Fruit fly (Drosophila melanogaster): ENCODE measurements around the gene eEF1gamma.

eEF1gamma gene

DNA sequence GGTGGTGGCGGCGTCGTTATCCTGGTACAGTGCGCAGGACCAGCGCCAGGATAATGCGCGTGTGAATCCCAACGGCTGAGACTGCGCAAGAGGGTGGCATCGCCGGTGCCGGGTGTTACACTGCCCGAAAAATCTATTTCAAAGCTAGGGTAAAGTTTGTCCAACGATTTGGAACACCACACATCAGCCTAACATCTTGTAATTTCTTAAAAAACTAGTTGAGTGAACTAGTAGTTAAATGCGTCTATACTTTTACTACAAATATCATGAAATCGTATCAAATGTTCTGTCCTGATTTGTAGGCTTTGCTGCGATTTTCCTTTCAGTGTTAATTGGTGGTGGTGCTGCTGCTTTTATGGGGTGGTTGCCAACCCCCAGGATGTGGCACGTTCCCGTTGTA is 45.1 kb downstream of the eEF1gamma start:
- no peak for TF ChIP-seq Nf-YC (tag; optimal IDR thresholded peaks at IDR 0.05)
- no peak for TF ChIP-seq CG34422 (GFP tag; IDR thresholded peaks at IDR 0.05)
- peak; percentile 51 for TF ChIP-seq CG2678 (tag; optimal IDR thresholded peaks at IDR 0.05)
- TF ChIP-seq pum (GFP tag; optimal IDR thresholded peaks at IDR 0.05) = peak; percentile 20
- no peak for TF ChIP-seq CG15269 (tag; optimal IDR thresholded peaks at IDR 0.05)
- no peak for TF ChIP-seq CG7963 (GFP tag; IDR thresholded peaks at IDR 0.05; ENCODE audit: partially characterized antibody)
- TF ChIP-seq CG9215 (GFP tag; IDR thresholded peaks at IDR 0.05) = no peak
- TF ChIP-seq ac (GFP tag; optimal IDR thresholded peaks at IDR 0.05) = peak; percentile 3
- no peak for TF ChIP-seq tx (GFP tag; optimal IDR thresholded peaks at IDR 0.05)
- no peak for TF ChIP-seq schlank (tag; optimal IDR thresholded peaks at IDR 0.05)
- no peak for TF ChIP-seq CG12104 (GFP tag; optimal IDR thresholded peaks at IDR 0.05)
- no peak for TF ChIP-seq CG10147 (GFP tag; optimal IDR thresholded peaks at IDR 0.05)
- peak; percentile 19 for TF ChIP-seq CG17385 (GFP tag; optimal IDR thresholded peaks at IDR 0.05)
- peak in 1 of 3 experiments; percentile 18 for TF ChIP-seq Stat92E (GFP tag; optimal IDR thresholded peaks at IDR 0.05)
- TF ChIP-seq sim (GFP tag; IDR thresholded peaks at IDR 0.05) = no peak
- TF ChIP-seq Opbp (GFP tag; IDR thresholded peaks at IDR 0.05; ENCODE audit: partially characterized antibody) = no peak
- TF ChIP-seq Usf (GFP tag; optimal IDR thresholded peaks at IDR 0.05) = no peak
- TF ChIP-seq NC2α (GFP tag; optimal IDR thresholded peaks at IDR 0.05) = peak; percentile 31
- TF ChIP-seq CG3281 (GFP tag; optimal IDR thresholded peaks at IDR 0.05) = no peak
- no peak for TF ChIP-seq br (optimal IDR thresholded peaks at IDR 0.05)
- no peak for TF ChIP-seq vfl (GFP tag; optimal IDR thresholded peaks at IDR 0.05)
- peak; percentile 61 for TF ChIP-seq CG9727 (GFP tag; optimal IDR thresholded peaks at IDR 0.05)
- peak; percentile 12 for TF ChIP-seq Mes4 (GFP tag; optimal IDR thresholded peaks at IDR 0.05)
- TF ChIP-seq ham (GFP tag; IDR thresholded peaks at IDR 0.05) = no peak
- TF ChIP-seq CG8924 (tag; optimal IDR thresholded peaks at IDR 0.05) = peak; percentile 24
- no peak for TF ChIP-seq mld (GFP tag; IDR thresholded peaks at IDR 0.05; ENCODE audit: partially characterized antibody)
- peak; percentile 44 for TF ChIP-seq CG11504 (tag; optimal IDR thresholded peaks at IDR 0.05)
- peak; percentile 54 for TF ChIP-seq NC2β (GFP tag; optimal IDR thresholded peaks at IDR 0.05)
- no peak for TF ChIP-seq Fer3 (tag; optimal IDR thresholded peaks at IDR 0.05)
- peak; percentile 47 for TF ChIP-seq CG16815 (GFP tag; optimal IDR thresholded peaks at IDR 0.05)
- TF ChIP-seq B-H2 (GFP tag; optimal IDR thresholded peaks at IDR 0.05) = no peak
- TF ChIP-seq sens-2 (GFP tag; IDR thresholded peaks at IDR 0.05) = no peak
- TF ChIP-seq peb (GFP tag; IDR thresholded peaks at IDR 0.05) = 0 out of 2 replicates have a peak, but pooled peaks have one; percentile 10
- no peak for TF ChIP-seq CG13894 (tag; optimal IDR thresholded peaks at IDR 0.05)
- TF ChIP-seq ab (GFP tag; optimal IDR thresholded peaks at IDR 0.05) = no peak
- TF ChIP-seq chif (GFP tag; optimal IDR thresholded peaks at IDR 0.05) = peak in 1 of 2 experiments; percentile 47
- TF ChIP-seq CG10959 (GFP tag; IDR thresholded peaks at IDR 0.05) = peak; percentile 53
- TF ChIP-seq Hr39 (optimal IDR thresholded peaks at IDR 0.05) = no peak
- TF ChIP-seq HLHmδ (GFP tag; optimal IDR thresholded peaks at IDR 0.05) = no peak
- TF ChIP-seq dpn (GFP tag; optimal IDR thresholded peaks at IDR 0.05) = peak in 1 of 2 experiments; percentile 12
- TF ChIP-seq CrebB (tag; optimal IDR thresholded peaks at IDR 0.05) = no peak
- TF ChIP-seq ara (GFP tag; IDR thresholded peaks at IDR 0.05) = peak; percentile 63
- no peak for TF ChIP-seq mirr (GFP tag; optimal IDR thresholded peaks at IDR 0.05)
- no peak for TF ChIP-seq repo (GFP tag; optimal IDR thresholded peaks at IDR 0.05)
- TF ChIP-seq lola (GFP tag; optimal IDR thresholded peaks at IDR 0.05) = peak in 1 of 3 experiments; percentile 76
- no peak for TF ChIP-seq Abd-B (GFP tag; optimal IDR thresholded peaks at IDR 0.05)
- no peak for TF ChIP-seq ato (GFP tag; IDR thresholded peaks at IDR 0.05; ENCODE audit: partially characterized antibody)
- no peak for TF ChIP-seq BEAF-32 (GFP tag; optimal IDR thresholded peaks at IDR 0.05)
- TF ChIP-seq CG11456 (GFP tag; IDR thresholded peaks at IDR 0.05) = no peak
- no peak for TF ChIP-seq CG4360 (GFP tag; IDR thresholded peaks at IDR 0.05)
- peak; percentile 23 for TF ChIP-seq CG9609 (GFP tag; optimal IDR thresholded peaks at IDR 0.05)

Data from whole organism, embryonic.